Fruit fly (Drosophila melanogaster): ENCODE results near the gene CG12011.

DNA sequence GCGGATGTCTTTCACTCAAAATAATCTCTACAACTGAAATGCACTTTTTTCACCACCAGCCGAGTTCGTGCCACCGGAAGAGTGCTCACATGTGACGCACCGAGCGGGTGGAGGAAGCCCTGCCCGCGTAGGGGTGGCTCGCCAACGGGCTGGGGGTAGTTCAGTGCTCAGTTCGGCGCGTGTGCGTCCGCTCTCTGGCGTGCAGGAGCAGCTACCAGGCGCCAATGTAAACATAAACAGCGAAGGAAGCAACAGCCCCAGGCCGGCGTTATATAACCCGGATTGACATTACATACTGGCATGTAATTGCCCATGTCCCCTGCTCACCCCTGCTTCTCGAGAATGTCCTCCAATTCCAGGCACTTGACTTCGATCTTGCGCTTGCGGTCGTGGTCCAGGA is 30.2 kb upstream of the CG12011 start:
- TF ChIP-seq CG8478 (optimal IDR thresholded peaks at IDR 0.05) (no peak), CTCF (optimal IDR thresholded peaks at IDR 0.05) (no peak)

All from S2 (cell line).